Worm (Caenorhabditis elegans): ENCODE results near the gene srd-13.

srd-13 gene

DNA sequence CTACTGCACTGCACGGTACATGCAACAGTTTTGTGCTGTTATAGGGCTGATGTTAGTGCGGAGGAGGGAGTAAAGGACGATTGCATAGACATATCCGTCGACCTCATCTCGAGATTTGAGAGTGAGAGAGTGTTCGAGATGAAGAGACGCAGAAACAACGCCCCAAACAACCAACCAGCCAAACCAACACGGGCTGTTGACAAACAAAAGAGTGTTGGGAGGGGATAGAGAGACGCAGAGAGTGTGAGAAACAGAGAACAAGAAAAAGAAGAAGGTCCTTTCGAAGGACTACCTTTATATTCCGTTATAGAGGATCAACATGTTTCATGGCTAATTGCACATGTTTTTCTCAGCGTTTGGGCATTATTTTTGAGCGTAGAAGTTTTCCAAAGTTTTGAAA, 35.1 kb downstream of the srd-13 start:
- TF ChIP-seq ztf-4 (tag; optimal IDR thresholded peaks at IDR 0.05) (no peak), ceh-16 (tag; optimal IDR thresholded peaks at IDR 0.05) (no peak), ceh-82 (tag; optimal IDR thresholded peaks at IDR 0.05) (no peak), ztf-11 (tag; optimal IDR thresholded peaks at IDR 0.05) (no peak), skn-1 (tag; optimal IDR thresholded peaks at IDR 0.05) (no peak), lin-39 (tag; optimal IDR thresholded peaks at IDR 0.05) (no peak), egl-27 (tag; optimal IDR thresholded peaks at IDR 0.05) (peak; percentile 54), mab-5 (tag; optimal IDR thresholded peaks at IDR 0.05) (no peak), Y55F3AM.14 (GFP tag; optimal IDR thresholded peaks at IDR 0.05) (no peak), sem-4 (tag; optimal IDR thresholded peaks at IDR 0.05) (no peak), ZK546.5 (tag; optimal IDR thresholded peaks at IDR 0.05) (no peak), nhr-237 (tag; optimal IDR thresholded peaks at IDR 0.05) (no peak), alr-1 (tag; optimal IDR thresholded peaks at IDR 0.05) (no peak), R02D3.7 (tag; optimal IDR thresholded peaks at IDR 0.05) (no peak), nhr-23 (tag; optimal IDR thresholded peaks at IDR 0.05) (no peak), C34F6.9 (tag; optimal IDR thresholded peaks at IDR 0.05) (peak; percentile 64), nhr-10 (tag; optimal IDR thresholded peaks at IDR 0.05) (no peak), nhr-129 (tag; optimal IDR thresholded peaks at IDR 0.05) (peak; percentile 77), dmd-4 (tag; optimal IDR thresholded peaks at IDR 0.05) (no peak), ztf-1 (GFP tag; conservative IDR thresholded peaks at IDR 0.05) (no peak), nhr-6 (tag; optimal IDR thresholded peaks at IDR 0.05) (no peak), sma-3 (GFP tag; optimal IDR thresholded peaks at IDR 0.05) (no peak), lin-13 (GFP tag; optimal IDR thresholded peaks at IDR 0.05) (no peak), gmeb-1 (tag; optimal IDR thresholded peaks at IDR 0.05) (no peak), nhr-77 (tag; optimal IDR thresholded peaks at IDR 0.05) (no peak), peb-1 (tag; optimal IDR thresholded peaks at IDR 0.05) (no peak), unc-55 (GFP tag; optimal IDR thresholded peaks at IDR 0.05) (no peak), aly-2 (tag; optimal IDR thresholded peaks at IDR 0.05) (no peak), mbf-1 (tag; optimal IDR thresholded peaks at IDR 0.05) (no peak), elt-3 (tag; optimal IDR thresholded peaks at IDR 0.05) (no peak), unc-39 (tag; optimal IDR thresholded peaks at IDR 0.05) (no peak), unc-62 (GFP tag; optimal IDR thresholded peaks at IDR 0.05) (no peak), lin-11 (tag; optimal IDR thresholded peaks at IDR 0.05) (no peak), nhr-11 (tag; optimal IDR thresholded peaks at IDR 0.05) (no peak), fos-1 (tag; optimal IDR thresholded peaks at IDR 0.05) (no peak), crh-2 (tag; optimal IDR thresholded peaks at IDR 0.05) (peak; percentile 43), nhr-12 (tag; optimal IDR thresholded peaks at IDR 0.05) (no peak), lsy-2 (tag; optimal IDR thresholded peaks at IDR 0.05) (peak in 1 of 2 experiments; percentile 62), blmp-1 (tag; optimal IDR thresholded peaks at IDR 0.05; ENCODE audit: insufficient read depth) (no peak), F13H6.1 (tag; optimal IDR thresholded peaks at IDR 0.05) (peak; percentile 75), elt-1 (tag; optimal IDR thresholded peaks at IDR 0.05) (no peak), snpc-4 (tag; optimal IDR thresholded peaks at IDR 0.05) (no peak), nhr-25 (tag; optimal IDR thresholded peaks at IDR 0.05) (no peak), ama-1 (optimal IDR thresholded peaks at IDR 0.05) (no peak), mdl-1 (tag; optimal IDR thresholded peaks at IDR 0.05) (no peak), nhr-21 (tag; optimal IDR thresholded peaks at IDR 0.05) (no peak), sma-9 (GFP tag; optimal IDR thresholded peaks at IDR 0.05) (peak; percentile 65), sma-9 (tag; optimal IDR thresholded peaks at IDR 0.05) (no peak), zag-1 (tag; optimal IDR thresholded peaks at IDR 0.05) (no peak)
